Fruit fly (Drosophila melanogaster): Measurements from ENCODE around the gene CG10588.

The CG10588 gene

DNA sequence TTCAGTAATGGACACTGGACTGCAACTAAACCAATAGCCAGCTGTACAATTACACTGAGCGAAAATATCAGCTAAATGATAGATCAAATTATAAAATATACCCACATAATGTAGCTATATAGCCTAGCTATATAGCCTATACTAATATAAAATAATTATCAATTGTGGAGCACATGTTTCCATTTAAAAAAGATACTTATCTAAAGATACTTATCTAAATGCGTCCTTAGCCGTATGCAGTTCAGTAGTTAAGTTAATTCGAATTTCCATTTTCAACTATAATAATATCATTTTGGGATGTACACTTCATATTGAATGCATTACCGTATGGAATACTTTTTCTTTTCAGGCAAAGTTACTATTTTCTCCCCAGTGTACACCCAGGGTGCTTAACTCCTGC lies 37.8 kb upstream of the CG10588 start (continued):
- TF ChIP-seq ATbp (GFP tag; optimal IDR thresholded peaks at IDR 0.05), result no peak
- TF ChIP-seq CG17186 (GFP tag; optimal IDR thresholded peaks at IDR 0.05), result no peak
- peak; percentile 68 for TF ChIP-seq CG9727 (GFP tag; optimal IDR thresholded peaks at IDR 0.05)
- TF ChIP-seq CG2199 (GFP tag; IDR thresholded peaks at IDR 0.05), result no peak
- TF ChIP-seq CG2889 (GFP tag; IDR thresholded peaks at IDR 0.05), result no peak
- no peak for TF ChIP-seq tx (GFP tag; optimal IDR thresholded peaks at IDR 0.05)
- TF ChIP-seq Tbp (GFP tag; optimal IDR thresholded peaks at IDR 0.05), result no peak
- no peak for TF ChIP-seq run (tag; optimal IDR thresholded peaks at IDR 0.05)
- no peak for TF ChIP-seq CG1024 (GFP tag; IDR thresholded peaks at IDR 0.05)
- TF ChIP-seq CoRest (tag; optimal IDR thresholded peaks at IDR 0.05), result peak; percentile 29
- TF ChIP-seq CG17361 (GFP tag; IDR thresholded peaks at IDR 0.05), result peak; percentile 68; the same call in 2 of the 3 replicates
- no peak for TF ChIP-seq CG17612 (GFP tag; IDR thresholded peaks at IDR 0.05)
- TF ChIP-seq wek (GFP tag; optimal IDR thresholded peaks at IDR 0.05), result no peak
- TF ChIP-seq CG18262 (tag; optimal IDR thresholded peaks at IDR 0.05), result peak; percentile 50
- TF ChIP-seq Trl (optimal IDR thresholded peaks at IDR 0.05), result no peak
- TF ChIP-seq Trl (GFP tag; optimal IDR thresholded peaks at IDR 0.05), result no peak
- peak; percentile 10 for TF ChIP-seq Lhr (GFP tag; optimal IDR thresholded peaks at IDR 0.05)
- peak; percentile 20 for TF ChIP-seq CG16815 (GFP tag; optimal IDR thresholded peaks at IDR 0.05)
- peak; percentile 60 for TF ChIP-seq gem (tag; optimal IDR thresholded peaks at IDR 0.05)
- peak; percentile 36 for TF ChIP-seq org-1 (GFP tag; optimal IDR thresholded peaks at IDR 0.05)
- no peak for TF ChIP-seq CG15514 (GFP tag; optimal IDR thresholded peaks at IDR 0.05)
- TF ChIP-seq CG4424 (GFP tag; optimal IDR thresholded peaks at IDR 0.05), result peak; percentile 8
- TF ChIP-seq CG10267 (tag; optimal IDR thresholded peaks at IDR 0.05), result peak; percentile 2
- peak; percentile 17 for TF ChIP-seq CG12659 (GFP tag; optimal IDR thresholded peaks at IDR 0.05)
- TF ChIP-seq Fer1 (GFP tag; optimal IDR thresholded peaks at IDR 0.05), result no peak
- TF ChIP-seq Dp (GFP tag; optimal IDR thresholded peaks at IDR 0.05), result no peak
- no peak for TF ChIP-seq knrl (GFP tag; IDR thresholded peaks at IDR 0.05; ENCODE audit: partially characterized antibody)
- TF ChIP-seq CG2120 (GFP tag; optimal IDR thresholded peaks at IDR 0.05), result no peak
- no peak for TF ChIP-seq CG33557 (GFP tag; optimal IDR thresholded peaks at IDR 0.05)
- peak; percentile 29 for TF ChIP-seq CG12391 (tag; optimal IDR thresholded peaks at IDR 0.05)
- TF ChIP-seq CG3838 (GFP tag; optimal IDR thresholded peaks at IDR 0.05), result no peak
- no peak for TF ChIP-seq Doc2 (GFP tag; IDR thresholded peaks at IDR 0.05)
- TF ChIP-seq CG2678 (tag; optimal IDR thresholded peaks at IDR 0.05), result peak; percentile 30
- TF ChIP-seq CG18599 (GFP tag; optimal IDR thresholded peaks at IDR 0.05), result peak; percentile 22
- TF ChIP-seq CG8478 (optimal IDR thresholded peaks at IDR 0.05), result no peak
- TF ChIP-seq CG6654 (GFP tag; optimal IDR thresholded peaks at IDR 0.05), result no peak
- peak; percentile 36 for TF ChIP-seq D19A (tag; optimal IDR thresholded peaks at IDR 0.05)
- TF ChIP-seq Ets65A (GFP tag), result no peak
- no peak for TF ChIP-seq pum (GFP tag; optimal IDR thresholded peaks at IDR 0.05)
- peak; percentile 25 for TF ChIP-seq fd96Cb (tag; optimal IDR thresholded peaks at IDR 0.05)
- TF ChIP-seq sug (tag; optimal IDR thresholded peaks at IDR 0.05), result no peak
- no peak for TF ChIP-seq seq (GFP tag; IDR thresholded peaks at IDR 0.05)
- TF ChIP-seq grau (tag; optimal IDR thresholded peaks at IDR 0.05), result peak; percentile 39
- no peak for TF ChIP-seq her (GFP tag; optimal IDR thresholded peaks at IDR 0.05)
- peak; percentile 39 for TF ChIP-seq dmrt99B (tag; optimal IDR thresholded peaks at IDR 0.05)
- TF ChIP-seq unc-4 (GFP tag; IDR thresholded peaks at IDR 0.05; ENCODE audit: partially characterized antibody), result no peak
- peak; percentile 29 for TF ChIP-seq Sox102F (GFP tag; optimal IDR thresholded peaks at IDR 0.05)
- no peak for TF ChIP-seq CG6813 (GFP tag; optimal IDR thresholded peaks at IDR 0.05)
- TF ChIP-seq lola (GFP tag; optimal IDR thresholded peaks at IDR 0.05), result peak in 1 of 3 experiments; percentile 58
- no peak for TF ChIP-seq tio (GFP tag; optimal IDR thresholded peaks at IDR 0.05)
- TF ChIP-seq CG9609 (GFP tag; optimal IDR thresholded peaks at IDR 0.05), result no peak

Measured in whole organism, embryonic.